Fruit fly (Drosophila melanogaster) whole organism, embryonic: ENCODE results near the gene Notum.

Experiments used
- Ada2b ChIP-seq: fragments of 200-800 bp; sonication (Bioruptor generic); IDR thresholded peaks from 2 replicates; pipeline ENCODE4 v1.3.6; 2022; ENCODE audit warnings: missing biosample characterization, missing genetic modification characterization
- B-H1 ChIP-seq: fragments of 200-800 bp; sonication (Bioruptor generic); IDR thresholded peaks from 3 replicates; pipeline ENCODE4 v1.3.6; 2022; ENCODE audit warnings: missing biosample characterization, missing genetic modification characterization
- CG10543 ChIP-seq: fragments of 200-800 bp; sonication (Bioruptor generic); optimal IDR thresholded peaks from 3 replicates; lab custom pipeline; 2017; ENCODE audit warnings: missing biosample characterization, mild to moderate bottlenecking, missing genetic modification characterization, moderate library complexity
- CG11085 ChIP-seq: fragments of 200-800 bp; sonication (Bioruptor generic); IDR thresholded peaks from 2 replicates; pipeline ENCODE4 v1.3.6; 2022; ENCODE audit warnings: missing biosample characterization, missing genetic modification characterization
- CG11723 ChIP-seq: fragments of 200-800 bp; sonication (Bioruptor generic); optimal IDR thresholded peaks from 2 replicates; lab custom pipeline; 2017; ENCODE audit warnings: missing biosample characterization, mild to moderate bottlenecking, missing genetic modification characterization
- CG12071 ChIP-seq: fragments of 200-800 bp; sonication (Bioruptor generic); optimal IDR thresholded peaks from 3 replicates; lab custom pipeline; 2018; ENCODE audit warnings: missing biosample characterization, mild to moderate bottlenecking, missing genetic modification characterization
- CG12219 ChIP-seq: fragments of 200-800 bp; sonication (Bioruptor generic); optimal IDR thresholded peaks from 3 replicates; lab custom pipeline; 2018; ENCODE audit warnings: missing biosample characterization, mild to moderate bottlenecking, missing genetic modification characterization
- CG14441 ChIP-seq: fragments of 200-800 bp; sonication (Bioruptor generic); IDR thresholded peaks from 2 replicates; pipeline ENCODE4 v1.3.6; 2022; ENCODE audit warnings: missing biosample characterization, missing genetic modification characterization
- CG15269 ChIP-seq: fragments of 200-800 bp; sonication (Bioruptor generic); optimal IDR thresholded peaks from 2 replicates; lab custom pipeline; 2018; ENCODE audit warnings: missing biosample characterization, mild to moderate bottlenecking, missing genetic modification characterization, moderate library complexity
- CG16815 ChIP-seq: fragments of 200-800 bp; sonication (Bioruptor generic); optimal IDR thresholded peaks from 3 replicates; lab custom pipeline; 2017; ENCODE audit warnings: missing biosample characterization, mild to moderate bottlenecking, missing genetic modification characterization
- CG17802 ChIP-seq: fragments of 200-800 bp; sonication (Bioruptor generic); optimal IDR thresholded peaks from 2 replicates; lab custom pipeline; 2018; ENCODE audit warnings: missing biosample characterization, mild to moderate bottlenecking, missing genetic modification characterization, moderate library complexity
- CG17912 ChIP-seq: fragments of 200-800 bp; sonication (Bioruptor generic); optimal IDR thresholded peaks from 2 replicates; lab custom pipeline; 2018; ENCODE audit warnings: missing biosample characterization, mild to moderate bottlenecking, missing genetic modification characterization
- CG1832 ChIP-seq: fragments of 200-800 bp; sonication (Bioruptor generic); optimal IDR thresholded peaks from 2 replicates; lab custom pipeline; 2017; ENCODE audit warnings: missing biosample characterization, mild to moderate bottlenecking, missing genetic modification characterization, inconsistent platforms
- CG2678 ChIP-seq: fragments of 200-800 bp; sonication (Bioruptor generic); optimal IDR thresholded peaks from 3 replicates; lab custom pipeline; 2019; ENCODE audit warnings: missing biosample characterization, mild to moderate bottlenecking, missing genetic modification characterization, moderate library complexity
- CG34422 ChIP-seq: fragments of 200-800 bp; sonication (Bioruptor generic); IDR thresholded peaks from 3 replicates; pipeline ENCODE4 v1.3.6; 2022; ENCODE audit warnings: missing biosample characterization, missing genetic modification characterization
- CG3995 ChIP-seq: fragments of 200-800 bp; sonication (Bioruptor generic); optimal IDR thresholded peaks from 3 replicates; lab custom pipeline; 2016; ENCODE audit warnings: missing biosample characterization, missing genetic modification characterization
- CG42726 ChIP-seq: fragments of 200-800 bp; sonication (Bioruptor generic); IDR thresholded peaks from 2 replicates; pipeline ENCODE4 v1.3.6; 2022; ENCODE audit warnings: missing biosample characterization, missing genetic modification characterization; ENCODE audit not compliant: partially characterized antibody
- CG6175 ChIP-seq: fragments of 200-800 bp; sonication (Bioruptor generic); IDR thresholded peaks from 3 replicates; pipeline ENCODE4 v1.3.6; 2022; ENCODE audit warnings: missing biosample characterization, missing genetic modification characterization
- CG6683 ChIP-seq: fragments of 200-800 bp; sonication (Bioruptor generic); optimal IDR thresholded peaks from 2 replicates; lab custom pipeline; 2017; ENCODE audit warnings: missing biosample characterization, mild to moderate bottlenecking, missing genetic modification characterization, missing genetic modification reagents
- CG6765 ChIP-seq: fragments of 200-800 bp; sonication (Bioruptor generic); optimal IDR thresholded peaks from 3 replicates; lab custom pipeline; 2017; ENCODE audit warnings: missing biosample characterization, mild to moderate bottlenecking, missing genetic modification characterization
- CG7786 ChIP-seq: fragments of 200-800 bp; sonication (Bioruptor generic); optimal IDR thresholded peaks from 2 replicates; lab custom pipeline; 2016; ENCODE audit warnings: missing biosample characterization, missing genetic modification characterization
- CG7963 ChIP-seq: fragments of 200-800 bp; sonication (Bioruptor generic); IDR thresholded peaks from 3 replicates; pipeline ENCODE4 v1.3.6; 2022; ENCODE audit warnings: missing biosample characterization, missing genetic modification characterization; ENCODE audit not compliant: partially characterized antibody
- Fer1 ChIP-seq: fragments of 200-800 bp; sonication (Bioruptor generic); optimal IDR thresholded peaks from 2 replicates; lab custom pipeline; 2017; ENCODE audit warnings: missing biosample characterization, mild to moderate bottlenecking, missing genetic modification characterization
- Fer3 ChIP-seq: fragments of 200-800 bp; sonication (Bioruptor generic); optimal IDR thresholded peaks from 2 replicates; lab custom pipeline; 2018; ENCODE audit warnings: missing biosample characterization, mild to moderate bottlenecking, missing genetic modification characterization, moderate library complexity
- Hey ChIP-seq: fragments of 200-800 bp; sonication (Bioruptor generic); optimal IDR thresholded peaks from 3 replicates; lab custom pipeline; 2018; ENCODE audit warnings: missing biosample characterization, mild to moderate bottlenecking, missing genetic modification characterization
- Hr78 ChIP-seq, 2 experiments: fragments of 200-800 bp in 1 of 2; fragments of >200 bp in 1 of 2; sonication (Bioruptor generic) in 1 of 2; optimal IDR thresholded peaks; 2 replicates each; lab custom pipeline; 2017 to 2019; ENCODE audit warnings: missing biosample characterization in 2 of 2, missing genetic modification characterization in 2 of 2, mild to moderate bottlenecking in 1 of 2, moderate library complexity in 1 of 2
- Med ChIP-seq: fragments of 200-800 bp; sonication (Bioruptor generic); peaks from one replicate; lab custom pipeline; 2016; ENCODE audit warnings: missing biosample characterization, missing genetic modification characterization, mild to moderate bottlenecking, inconsistent platforms, moderate library complexity
- Mrtf ChIP-seq: fragments of 200-800 bp; sonication (Bioruptor generic); IDR thresholded peaks from 3 replicates; pipeline ENCODE4 v1.3.6; 2022; ENCODE audit warnings: missing biosample characterization, missing genetic modification characterization
- Nf-YC ChIP-seq: fragments of 200-800 bp; optimal IDR thresholded peaks from 3 replicates; lab custom pipeline; 2019; ENCODE audit warnings: missing biosample characterization, mild to moderate bottlenecking, missing genetic modification characterization, moderate library complexity
- Pdp1 ChIP-seq, 2 experiments: fragments of 200-800 bp; sonication (Bioruptor generic); optimal IDR thresholded peaks; 3 replicates each; lab custom pipeline; 2016; ENCODE audit warnings: missing biosample characterization in 2 of 2, missing genetic modification characterization in 2 of 2, mild to moderate bottlenecking in 1 of 2, moderate library complexity in 1 of 2
- Trl ChIP-seq, 3 experiments: fragments of >200 bp in 2 of 3; fragments of 200-800 bp in 1 of 3; sonication (Bioruptor generic) in 1 of 3; optimal IDR thresholded peaks; 2 replicates in 1 of 3; 3 replicates in 2 of 3; lab custom pipeline; 2016 to 2017; ENCODE audit warnings: missing biosample characterization in 1 of 3, missing genetic modification characterization in 1 of 3
- Vsx1 ChIP-seq: fragments of 200-800 bp; sonication (Bioruptor generic); optimal IDR thresholded peaks from 2 replicates; lab custom pipeline; 2017; ENCODE audit warnings: missing biosample characterization, mild to moderate bottlenecking, missing genetic modification characterization, missing genetic modification reagents
- caup ChIP-seq: fragments of 200-800 bp; sonication (Bioruptor generic); optimal IDR thresholded peaks from 3 replicates; lab custom pipeline; 2017; ENCODE audit warnings: missing biosample characterization, mild to moderate bottlenecking, missing genetic modification characterization, moderate library complexity; ENCODE audit not compliant: severe bottlenecking
- chif ChIP-seq, 2 experiments: fragments of 200-800 bp; sonication (Bioruptor generic); optimal IDR thresholded peaks; 3 replicates each; lab custom pipeline; 2016; ENCODE audit warnings: missing biosample characterization in 2 of 2, missing genetic modification characterization in 2 of 2
- disco-r ChIP-seq: fragments of 200-800 bp; sonication (Bioruptor generic); optimal IDR thresholded peaks from 2 replicates; lab custom pipeline; 2016; ENCODE audit warnings: missing biosample characterization, missing genetic modification characterization
- exex ChIP-seq: fragments of 200-800 bp; sonication (Bioruptor generic); optimal IDR thresholded peaks from 4 replicates; lab custom pipeline; 2018; ENCODE audit warnings: missing biosample characterization, mild to moderate bottlenecking, missing genetic modification characterization, moderate library complexity
- fd64A ChIP-seq: fragments of 200-800 bp; sonication (Bioruptor generic); optimal IDR thresholded peaks from 3 replicates; lab custom pipeline; 2018; ENCODE audit warnings: missing biosample characterization, mild to moderate bottlenecking, missing genetic modification characterization
- gsb ChIP-seq: fragments of 200-800 bp; sonication (Bioruptor generic); IDR thresholded peaks from 2 replicates; pipeline ENCODE4 v1.3.6; 2022; ENCODE audit warnings: missing biosample characterization, missing genetic modification characterization
- lab ChIP-seq: fragments of 200-800 bp; sonication (Bioruptor generic); optimal IDR thresholded peaks from 3 replicates; lab custom pipeline; 2017; ENCODE audit warnings: missing biosample characterization, missing genetic modification characterization, mild to moderate bottlenecking, moderate library complexity, missing genetic modification reagents
- mirr ChIP-seq: fragments of 200-800 bp; sonication (Bioruptor generic); optimal IDR thresholded peaks from 3 replicates; lab custom pipeline; 2018; ENCODE audit warnings: missing biosample characterization, mild to moderate bottlenecking, missing genetic modification characterization
- odd ChIP-seq: fragments of 200-800 bp; sonication (Bioruptor generic); optimal IDR thresholded peaks from 2 replicates; lab custom pipeline; 2017; ENCODE audit warnings: missing biosample characterization, mild to moderate bottlenecking, missing genetic modification characterization
- sd ChIP-seq: fragments of 200-800 bp; sonication (Bioruptor generic); optimal IDR thresholded peaks from 3 replicates; lab custom pipeline; 2018; ENCODE audit warnings: missing biosample characterization, mild to moderate bottlenecking, missing genetic modification characterization, moderate library complexity
- sug ChIP-seq: fragments of 200-800 bp; optimal IDR thresholded peaks from 2 replicates; lab custom pipeline; 2019; ENCODE audit warnings: missing biosample characterization, mild to moderate bottlenecking, missing genetic modification characterization, moderate library complexity
- tup ChIP-seq: fragments of 200-800 bp; sonication (Bioruptor generic); optimal IDR thresholded peaks from 2 replicates; lab custom pipeline; 2016; ENCODE audit warnings: missing biosample characterization, mild to moderate bottlenecking, missing genetic modification characterization, moderate library complexity

Notum gene

DNA sequence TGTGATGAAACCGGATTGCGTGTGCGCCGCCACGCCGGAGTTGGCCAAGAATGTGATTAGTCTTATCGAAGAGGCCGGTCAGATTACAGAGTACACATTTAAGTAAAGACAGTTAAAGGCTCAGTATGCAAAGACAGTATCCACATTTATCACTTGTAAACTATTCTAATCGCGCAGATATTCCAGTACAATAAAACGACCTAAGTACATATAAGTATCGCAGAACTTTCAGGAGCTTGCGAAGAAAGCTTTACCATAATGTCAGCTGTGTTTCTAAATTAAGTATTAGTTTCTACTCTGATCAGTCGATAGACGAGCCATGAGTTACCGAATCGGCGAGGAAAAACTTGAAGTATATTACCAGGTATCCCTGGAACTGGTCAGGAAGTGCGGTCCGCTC is 45.1 kb upstream of the Notum start, which contains the start of gene CG17028:
TSS of gene CG17028 (plus strand) at position 301 of the 400 bp plus-strand sequence.
- TF ChIP-seq mirr (GFP tag; lab: Kevin White, UChicago) (peak; percentile 66), Fer3 (tag; lab: Kevin White, UChicago) (no peak), sd (tag; lab: Kevin White, UChicago) (peak; percentile 22), B-H1 (GFP tag; lab: Robert Waterston, UW) (no peak), Trl (optimal IDR thresholded peaks at IDR 0.05; lab: Kevin White, UChicago) (no peak), Trl (GFP tag; optimal IDR thresholded peaks at IDR 0.05; lab: Kevin White, UChicago) (no peak), Hey (tag; lab: Kevin White, UChicago) (no peak), exex (tag; lab: Kevin White, UChicago) (peak; percentile 48)

DNA sequence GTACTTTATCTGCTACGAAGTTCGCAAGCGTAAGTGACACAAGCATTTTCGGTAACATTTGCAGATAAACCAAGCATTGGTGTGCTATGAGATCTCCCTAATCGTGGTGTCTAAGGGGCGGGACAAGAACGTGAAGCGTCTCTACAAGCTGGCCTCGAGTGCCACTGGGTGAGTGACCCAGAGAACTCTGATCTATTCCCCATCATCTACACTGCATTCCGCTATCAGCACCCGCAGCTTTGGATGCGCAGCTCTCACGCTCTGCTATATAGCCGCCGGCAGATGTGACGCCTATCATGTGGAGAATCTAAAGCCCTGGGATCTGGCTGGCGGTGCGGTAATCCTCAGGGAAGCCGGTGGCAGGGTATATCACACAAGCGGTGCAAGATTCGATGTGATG is 44.0 kb upstream of the Notum start:
- 0 out of 3 replicates have a peak, but pooled peaks have one; percentile 19 for TF ChIP-seq CG7963 (GFP tag; lab: Robert Waterston, UW)
- TF ChIP-seq Pdp1 (GFP tag; optimal IDR thresholded peaks at IDR 0.05; lab: Kevin White, UChicago), result peak in 1 of 2 experiments; percentile 8
- TF ChIP-seq CG14441, result 0 out of 2 replicates have a peak, but pooled peaks have one; percentile 10
- TF ChIP-seq CG17802 (tag; lab: Kevin White, UChicago), result no peak
- TF ChIP-seq fd64A (GFP tag; lab: Kevin White, UChicago), result no peak
- TF ChIP-seq Hr78 (GFP tag; optimal IDR thresholded peaks at IDR 0.05; lab: Kevin White, UChicago), result peak in 1 of 2 experiments; percentile 16
- no peak for TF ChIP-seq CG6683 (GFP tag; lab: Kevin White, UChicago)
- no peak for TF ChIP-seq CG34422 (GFP tag; lab: Robert Waterston, UW)

DNA sequence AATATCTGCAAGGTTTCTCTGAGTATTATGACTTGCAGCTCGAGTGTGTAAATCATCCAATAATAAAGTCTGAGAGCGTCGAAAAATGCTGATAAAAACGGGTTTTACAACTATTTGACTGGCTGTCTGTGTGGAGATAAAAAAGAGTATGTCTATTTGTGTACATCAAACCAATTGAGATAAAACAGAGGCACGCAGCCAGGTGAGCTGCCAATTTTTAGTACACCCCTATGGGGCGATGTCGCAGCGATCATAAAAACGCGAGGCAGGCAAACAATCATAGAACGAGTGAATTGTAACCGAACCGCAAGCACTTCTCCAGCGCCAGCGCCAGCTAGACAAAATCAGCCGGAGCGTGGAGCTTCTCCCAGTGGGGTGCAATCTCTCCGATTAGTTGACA is 43.4 kb upstream of the Notum start, which contains the start of gene CG17027:
TSS of gene CG17027 (plus strand) at position 189 of the 400 bp plus-strand sequence.
- TF ChIP-seq Ada2b (no peak), CG16815 (no peak), CG11723 (GFP tag; lab: Kevin White, UChicago) (no peak), CG42726 (GFP tag; lab: Robert Waterston, UW) (0 out of 2 replicates have a peak, but pooled peaks have one; percentile 9), Med (GFP tag; lab: Kevin White, UChicago) (peak; percentile 20), CG3995 (GFP tag; lab: Kevin White, UChicago) (no peak), Vsx1 (no peak), Mrtf (no peak), caup (peak; percentile 16), Fer1 (GFP tag; lab: Kevin White, UChicago) (peak; percentile 0), CG6175 (peak; percentile 56; the same call in 2 of the 3 replicates), Nf-YC (tag; lab: Kevin White, UChicago) (no peak), sug (peak; percentile 50), CG12219 (no peak), CG12071 (GFP tag; lab: Kevin White, UChicago) (peak; percentile 19), tup (GFP tag; lab: Kevin White, UChicago) (no peak), CG1832 (GFP tag; lab: Kevin White, UChicago) (no peak), CG17912 (GFP tag; lab: Kevin White, UChicago) (no peak), disco-r (GFP tag; lab: Kevin White, UChicago) (no peak), odd (GFP tag; lab: Kevin White, UChicago) (peak; percentile 3), CG6765 (no peak), lab (GFP tag; lab: Kevin White, UChicago) (no peak), CG7786 (GFP tag; lab: Kevin White, UChicago) (no peak), CG2678 (tag; lab: Kevin White, UChicago) (peak; percentile 35), mirr (GFP tag; lab: Kevin White, UChicago) (peak; percentile 5), CG7963 (GFP tag; lab: Robert Waterston, UW) (no peak), gsb (GFP tag; lab: Robert Waterston, UW) (no peak), chif (GFP tag; optimal IDR thresholded peaks at IDR 0.05; lab: Kevin White, UChicago) (no peak), CG11085 (GFP tag; lab: Robert Waterston, UW) (no peak), CG10543 (peak; percentile 15), CG15269 (tag; lab: Kevin White, UChicago) (peak; percentile 6), CG14441 (no peak)
